Fruit fly (Drosophila melanogaster) whole organism, embryonic: ENCODE data around the gene Ankle2.

ENCODE experiments used
- Asciz ChIP-seq: fragments of 200-800 bp; sonication (Bioruptor generic); optimal IDR thresholded peaks from 2 replicates; lab custom pipeline; 2017; ENCODE audit warnings: missing biosample characterization, mild to moderate bottlenecking, missing genetic modification characterization, missing genetic modification reagents
- Awh ChIP-seq: fragments of 200-800 bp; sonication (Bioruptor generic); IDR thresholded peaks from 2 replicates; pipeline ENCODE4, ENCODE4 v1.3.6; 2022; ENCODE audit warnings: missing biosample characterization, missing genetic modification characterization
- Bgb ChIP-seq: fragments of 200-800 bp; sonication (Bioruptor generic); IDR thresholded peaks from 2 replicates; pipeline ENCODE4 v1.3.6; 2022; ENCODE audit warnings: missing biosample characterization, missing genetic modification characterization; ENCODE audit not compliant: partially characterized antibody
- Bteb2 ChIP-seq: fragments of 200-800 bp; sonication (Bioruptor generic); optimal IDR thresholded peaks from 2 replicates; lab custom pipeline; 2016; ENCODE audit warnings: missing biosample characterization, missing genetic modification characterization
- CG10431 ChIP-seq: fragments of 200-800 bp; sonication (Bioruptor generic); optimal IDR thresholded peaks from 3 replicates; lab custom pipeline; 2018; ENCODE audit warnings: missing biosample characterization, mild to moderate bottlenecking, missing genetic modification characterization
- CG10565 ChIP-seq: fragments of 200-800 bp; sonication (Bioruptor generic); optimal IDR thresholded peaks from 3 replicates; lab custom pipeline; 2016; ENCODE audit warnings: missing biosample characterization, mild to moderate bottlenecking, missing genetic modification characterization
- CG11247 ChIP-seq: fragments of 200-800 bp; sonication (Bioruptor generic); IDR thresholded peaks from 2 replicates; pipeline ENCODE4 v1.3.6; 2022; ENCODE audit warnings: missing biosample characterization, missing genetic modification characterization
- CG11456 ChIP-seq: fragments of 200-800 bp; sonication (Bioruptor generic); IDR thresholded peaks from 3 replicates; pipeline ENCODE4 v1.3.6; 2022; ENCODE audit warnings: missing biosample characterization, missing genetic modification characterization
- CG11504 ChIP-seq: fragments of 200-800 bp; sonication (Bioruptor generic); optimal IDR thresholded peaks from 3 replicates; lab custom pipeline; 2019; ENCODE audit warnings: missing biosample characterization, mild to moderate bottlenecking, missing genetic modification characterization, moderate library complexity
- CG12219 ChIP-seq: fragments of 200-800 bp; sonication (Bioruptor generic); optimal IDR thresholded peaks from 3 replicates; lab custom pipeline; 2018; ENCODE audit warnings: missing biosample characterization, mild to moderate bottlenecking, missing genetic modification characterization
- CG13123 ChIP-seq: fragments of 200-800 bp; sonication (Bioruptor generic); optimal IDR thresholded peaks from 2 replicates; lab custom pipeline; 2016; ENCODE audit warnings: missing biosample characterization, missing genetic modification characterization
- CG17568 ChIP-seq: fragments of 200-800 bp; sonication (Bioruptor generic); optimal IDR thresholded peaks from 2 replicates; lab custom pipeline; 2018; ENCODE audit warnings: missing biosample characterization, mild to moderate bottlenecking, missing genetic modification characterization, moderate library complexity
- CG30020 ChIP-seq: fragments of 200-800 bp; optimal IDR thresholded peaks from 2 replicates; lab custom pipeline; 2019; ENCODE audit warnings: missing biosample characterization, mild to moderate bottlenecking, missing genetic modification characterization, moderate library complexity
- CG32532 ChIP-seq: fragments of 200-800 bp; sonication (Bioruptor generic); IDR thresholded peaks from 2 replicates; pipeline ENCODE4 v1.3.6; 2022; ENCODE audit warnings: missing biosample characterization, missing genetic modification characterization
- CG4730 ChIP-seq: fragments of 200-800 bp; sonication (Bioruptor generic); IDR thresholded peaks from 2 replicates; pipeline ENCODE4 v1.3.6; 2022; ENCODE audit warnings: missing biosample characterization, missing genetic modification characterization
- CG6254 ChIP-seq: fragments of 200-800 bp; sonication (Bioruptor generic); optimal IDR thresholded peaks from 3 replicates; lab custom pipeline; 2017; ENCODE audit warnings: mild to moderate bottlenecking, missing biosample characterization, missing genetic modification reagents, missing genetic modification characterization
- CG7271 ChIP-seq: fragments of 200-800 bp; sonication (Bioruptor generic); optimal IDR thresholded peaks from 2 replicates; lab custom pipeline; 2018; ENCODE audit warnings: missing biosample characterization, mild to moderate bottlenecking, missing genetic modification characterization, moderate library complexity
- CG7839 ChIP-seq: fragments of 200-800 bp; sonication (Bioruptor generic); optimal IDR thresholded peaks from 3 replicates; lab custom pipeline; 2018; ENCODE audit warnings: missing biosample characterization, mild to moderate bottlenecking, missing genetic modification characterization, moderate library complexity
- CG8290 ChIP-seq, 3 experiments: fragments of 200-800 bp; sonication (Bioruptor generic); optimal IDR thresholded peaks; 2 replicates each; lab custom pipeline; 2016 to 2019; ENCODE audit warnings: missing biosample characterization in 3 of 3, missing genetic modification characterization in 3 of 3, mild to moderate bottlenecking in 2 of 3, moderate library complexity in 1 of 3
- CG8359 ChIP-seq: fragments of 200-800 bp; sonication (Bioruptor generic); optimal IDR thresholded peaks from 2 replicates; lab custom pipeline; 2017; ENCODE audit warnings: missing biosample characterization, mild to moderate bottlenecking, missing genetic modification characterization, borderline replicate concordance
- CTCF ChIP-seq: fragments of 200-800 bp; sonication (Bioruptor generic); optimal IDR thresholded peaks from 2 replicates; lab custom pipeline; 2017; ENCODE audit warnings: missing biosample characterization, mild to moderate bottlenecking, missing genetic modification characterization, moderate library complexity
- Deaf1 ChIP-seq: fragments of 200-800 bp; optimal IDR thresholded peaks from 3 replicates; lab custom pipeline; 2019; ENCODE audit warnings: missing biosample characterization, mild to moderate bottlenecking, missing genetic modification characterization, moderate library complexity
- Dek ChIP-seq: fragments of 200-800 bp; sonication (Bioruptor generic); optimal IDR thresholded peaks from 3 replicates; lab custom pipeline; 2019; ENCODE audit warnings: missing biosample characterization, mild to moderate bottlenecking, missing genetic modification characterization, moderate library complexity
- Dip3 ChIP-seq: fragments of 200-800 bp; sonication (Bioruptor generic); optimal IDR thresholded peaks from 3 replicates; lab custom pipeline; 2016; ENCODE audit warnings: missing biosample characterization, missing genetic modification characterization
- E2f2 ChIP-seq: fragments of 200-800 bp; sonication (Bioruptor generic); IDR thresholded peaks from 2 replicates; pipeline ENCODE4 v1.3.6; 2022; ENCODE audit warnings: missing biosample characterization, missing genetic modification characterization
- Eip74EF ChIP-seq, 2 experiments: fragments of 200-800 bp in 1 of 2; fragments of >200 bp in 1 of 2; sonication (Bioruptor generic) in 1 of 2; optimal IDR thresholded peaks; 2 replicates each; lab custom pipeline; 2017 to 2019; ENCODE audit warnings: missing biosample characterization in 2 of 2, missing genetic modification characterization in 2 of 2, mild to moderate bottlenecking in 1 of 2, moderate library complexity in 1 of 2
- H2.0 ChIP-seq: fragments of 200-800 bp; sonication (Bioruptor generic); IDR thresholded peaks from 2 replicates; pipeline ENCODE4 v1.3.6; 2022; ENCODE audit warnings: missing biosample characterization, missing genetic modification characterization
- Mes4 ChIP-seq: fragments of 200-800 bp; sonication (Bioruptor generic); optimal IDR thresholded peaks from 2 replicates; lab custom pipeline; 2016; ENCODE audit warnings: missing biosample characterization, missing genetic modification characterization
- Neu2 ChIP-seq: fragments of 200-800 bp; sonication (Bioruptor generic); optimal IDR thresholded peaks from 3 replicates; lab custom pipeline; 2016; ENCODE audit warnings: missing biosample characterization, missing genetic modification characterization, borderline replicate concordance
- Oaz ChIP-seq: fragments of 200-800 bp; sonication (Bioruptor generic); IDR thresholded peaks from 2 replicates; pipeline ENCODE4 v1.3.6; 2022; ENCODE audit warnings: missing biosample characterization, missing genetic modification characterization
- Spps ChIP-seq: fragments of 200-800 bp; sonication (Bioruptor generic); optimal IDR thresholded peaks from 2 replicates; lab custom pipeline; 2018; ENCODE audit warnings: missing biosample characterization, mild to moderate bottlenecking, missing genetic modification characterization
- ash1 ChIP-seq: fragments of 200-800 bp; sonication (Bioruptor generic); optimal IDR thresholded peaks from 2 replicates; lab custom pipeline; 2018; ENCODE audit warnings: missing biosample characterization, mild to moderate bottlenecking, missing genetic modification characterization
- bigmax ChIP-seq: fragments of 200-800 bp; sonication (Bioruptor generic); optimal IDR thresholded peaks from 2 replicates; lab custom pipeline; 2018; ENCODE audit warnings: missing biosample characterization, mild to moderate bottlenecking, missing genetic modification characterization
- dmrt99B ChIP-seq: fragments of 200-800 bp; sonication (Bioruptor generic); optimal IDR thresholded peaks from 2 replicates; lab custom pipeline; 2018; ENCODE audit warnings: missing biosample characterization, mild to moderate bottlenecking, missing genetic modification characterization, moderate library complexity
- fd3F ChIP-seq: fragments of 200-800 bp; sonication (Bioruptor generic); optimal IDR thresholded peaks from 2 replicates; lab custom pipeline; 2018; ENCODE audit warnings: missing biosample characterization, mild to moderate bottlenecking, missing genetic modification characterization, moderate library complexity
- fru ChIP-seq: fragments of >200 bp; optimal IDR thresholded peaks from 2 replicates; lab custom pipeline; 2017
- gcm2 ChIP-seq: fragments of 200-800 bp; sonication (Bioruptor generic); optimal IDR thresholded peaks from 2 replicates; lab custom pipeline; 2016; ENCODE audit warnings: missing biosample characterization, missing genetic modification characterization
- gfzf ChIP-seq: fragments of 200-800 bp; sonication (Bioruptor generic); optimal IDR thresholded peaks from 2 replicates; lab custom pipeline; 2016; ENCODE audit warnings: missing biosample characterization, mild to moderate bottlenecking, missing genetic modification characterization, moderate library complexity
- insv ChIP-seq, 2 experiments: fragments of 200-800 bp; sonication (Bioruptor generic); optimal IDR thresholded peaks; 3 replicates each; lab custom pipeline; 2016 to 2018; ENCODE audit warnings: missing biosample characterization in 2 of 2, missing genetic modification characterization in 2 of 2
- inv ChIP-seq: fragments of 200-800 bp; sonication (Bioruptor generic); IDR thresholded peaks from 2 replicates; pipeline ENCODE4 v1.3.6; 2022; ENCODE audit warnings: missing biosample characterization, missing genetic modification characterization; ENCODE audit not compliant: partially characterized antibody
- lmd ChIP-seq: fragments of 200-800 bp; sonication (Bioruptor generic); IDR thresholded peaks from 2 replicates; pipeline ENCODE4 v1.3.6; 2022; ENCODE audit warnings: missing biosample characterization, missing genetic modification characterization
- lov ChIP-seq, 2 experiments: fragments of 200-800 bp in 1 of 2; fragments of >200 bp in 1 of 2; sonication (Bioruptor generic) in 1 of 2; IDR thresholded peaks in 1 of 2; optimal IDR thresholded peaks in 1 of 2; 2 replicates in 1 of 2; 3 replicates in 1 of 2; pipeline versions ENCODE4 v1.3.6 to Lab custom; 2017 to 2022; ENCODE audit warnings: missing biosample characterization in 1 of 2, missing genetic modification characterization in 1 of 2
- mirr ChIP-seq: fragments of 200-800 bp; sonication (Bioruptor generic); optimal IDR thresholded peaks from 3 replicates; lab custom pipeline; 2018; ENCODE audit warnings: missing biosample characterization, mild to moderate bottlenecking, missing genetic modification characterization
- shn ChIP-seq: fragments of 200-800 bp; sonication (Bioruptor generic); optimal IDR thresholded peaks from 3 replicates; lab custom pipeline; 2016; ENCODE audit warnings: missing biosample characterization, missing genetic modification characterization
- slp2 ChIP-seq: fragments of 200-800 bp; sonication (Bioruptor generic); optimal IDR thresholded peaks from 2 replicates; lab custom pipeline; 2016; ENCODE audit warnings: missing biosample characterization, missing genetic modification characterization
- stwl ChIP-seq: fragments of 200-800 bp; sonication (Bioruptor generic); optimal IDR thresholded peaks from 3 replicates; lab custom pipeline; 2018; ENCODE audit warnings: missing biosample characterization, mild to moderate bottlenecking, missing genetic modification characterization, moderate library complexity
- tgo ChIP-seq: fragments of 200-800 bp; sonication (Bioruptor generic); IDR thresholded peaks from 3 replicates; pipeline ENCODE4 v1.3.6; 2022; ENCODE audit warnings: missing biosample characterization, missing genetic modification characterization
- tio ChIP-seq: fragments of 200-800 bp; sonication (Bioruptor generic); optimal IDR thresholded peaks from 2 replicates; lab custom pipeline; 2017; ENCODE audit warnings: missing biosample characterization, missing genetic modification characterization, inconsistent platforms
- tll ChIP-seq, 2 experiments: fragments of 200-800 bp in 1 of 2; fragments of >200 bp in 1 of 2; sonication (Bioruptor generic) in 1 of 2; optimal IDR thresholded peaks; 2 replicates each; lab custom pipeline; 2017 to 2019; ENCODE audit warnings: missing biosample characterization in 2 of 2, missing genetic modification characterization in 2 of 2, mild to moderate bottlenecking in 1 of 2, moderate library complexity in 1 of 2
- wdn ChIP-seq: fragments of 200-800 bp; sonication (Bioruptor generic); IDR thresholded peaks from 2 replicates; pipeline ENCODE4 v1.3.6; 2022; ENCODE audit warnings: missing biosample characterization, missing genetic modification characterization

The Ankle2 gene

DNA sequence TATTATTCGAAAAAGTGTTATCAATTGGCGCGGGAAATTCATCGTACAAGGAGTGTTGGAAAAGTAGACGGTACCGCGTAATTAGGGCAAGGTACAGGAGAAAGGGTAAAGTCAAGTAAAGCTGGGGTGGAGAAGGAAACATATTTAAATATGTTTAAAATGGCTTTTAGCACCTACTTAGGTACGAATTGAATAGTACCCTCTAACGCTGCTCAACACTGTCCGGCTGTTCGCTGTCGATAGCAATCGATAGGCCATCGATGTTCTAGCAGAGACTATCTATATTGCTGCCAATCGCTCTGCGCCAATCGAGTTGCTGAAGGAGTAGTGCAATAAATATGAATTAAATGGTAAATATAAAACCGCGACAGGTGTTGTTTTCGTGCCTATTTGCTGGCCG is 20.3 kb upstream of the Ankle2 start, which contains the start of gene X11L (continued):
- TF ChIP-seq lov (optimal IDR thresholded peaks at IDR 0.05; lab: Kevin White, UChicago) (no peak), lov (GFP tag; IDR thresholded peaks at IDR 0.05; lab: Robert Waterston, UW) (no peak), inv (GFP tag; lab: Robert Waterston, UW) (peak; percentile 85), Neu2 (GFP tag; lab: Kevin White, UChicago) (no peak), CTCF (GFP tag; lab: Kevin White, UChicago) (peak; percentile 18), CG13123 (peak; percentile 60), CG11504 (no peak), CG10431 (GFP tag; lab: Kevin White, UChicago) (no peak), slp2 (GFP tag; lab: Kevin White, UChicago) (peak; percentile 54), gfzf (peak; percentile 36), CG8359 (no peak), lmd (GFP tag; lab: Robert Waterston, UW) (peak; percentile 39; the same call in 1 of the 2 replicates), tll (GFP tag; optimal IDR thresholded peaks at IDR 0.05; lab: Kevin White, UChicago) (no peak), wdn (0 out of 2 replicates have a peak, but pooled peaks have one; percentile 42), Spps (no peak), tio (GFP tag; lab: Kevin White, UChicago) (no peak), CG12219 (GFP tag; lab: Kevin White, UChicago) (no peak), ash1 (no peak), CG30020 (tag; lab: Kevin White, UChicago) (peak; percentile 25), CG4730 (GFP tag; lab: Robert Waterston, UW) (peak; percentile 53), CG8290 (GFP tag; optimal IDR thresholded peaks at IDR 0.05; lab: Kevin White, UChicago) (peak; percentile 54), CG8290 (tag; optimal IDR thresholded peaks at IDR 0.05; lab: Kevin White, UChicago) (peak; percentile 11 to 90), Oaz (GFP tag; lab: Robert Waterston, UW) (peak; percentile 10; the same call in 1 of the 2 replicates), CG7839 (tag; lab: Kevin White, UChicago) (no peak), Bteb2 (GFP tag; lab: Kevin White, UChicago) (peak; percentile 55), Asciz (GFP tag; lab: Kevin White, UChicago) (no peak), CG11247 (GFP tag; lab: Robert Waterston, UW) (peak; percentile 72), CG6254 (no peak), fd3F (GFP tag; lab: Kevin White, UChicago) (no peak), gcm2 (GFP tag; lab: Kevin White, UChicago) (peak; percentile 65), E2f2 (GFP tag; lab: Robert Waterston, UW) (peak; percentile 79), Eip74EF (GFP tag; optimal IDR thresholded peaks at IDR 0.05; lab: Kevin White, UChicago) (no peak), Dek (tag; lab: Kevin White, UChicago) (no peak), CG32532 (GFP tag; lab: Robert Waterston, UW) (peak; percentile 69), Deaf1 (no peak), CG11456 (GFP tag; lab: Robert Waterston, UW) (peak; percentile 77), Mes4 (GFP tag; lab: Kevin White, UChicago) (peak; percentile 57), insv (GFP tag; optimal IDR thresholded peaks at IDR 0.05; lab: Kevin White, UChicago) (no peak), Bgb (GFP tag; lab: Robert Waterston, UW) (peak; percentile 94), shn (GFP tag; lab: Kevin White, UChicago) (peak; percentile 73), Awh (GFP tag; lab: Robert Waterston, UW) (0 out of 2 replicates have a peak, but pooled peaks have one; percentile 30), dmrt99B (tag; lab: Kevin White, UChicago) (no peak), CG7271 (tag; lab: Kevin White, UChicago) (no peak), CG10565 (GFP tag; lab: Kevin White, UChicago) (no peak), H2.0 (GFP tag; lab: Robert Waterston, UW) (peak; percentile 67), bigmax (GFP tag; lab: Kevin White, UChicago) (no peak), fru (lab: Kevin White, UChicago) (no peak), Dip3 (GFP tag; lab: Kevin White, UChicago) (peak; percentile 74), tgo (GFP tag; lab: Robert Waterston, UW) (peak; percentile 58), mirr (no peak), stwl (tag; lab: Kevin White, UChicago) (peak; percentile 90), CG17568 (no peak)
